Worm (Caenorhabditis elegans): ENCODE measurements around the gene T17A3.12.
"Not testable (repeated sequence)": the region's sequence is repeated elsewhere in the genome, so short reads cannot be mapped to it uniquely, and the experiment has no call there.

DNA sequence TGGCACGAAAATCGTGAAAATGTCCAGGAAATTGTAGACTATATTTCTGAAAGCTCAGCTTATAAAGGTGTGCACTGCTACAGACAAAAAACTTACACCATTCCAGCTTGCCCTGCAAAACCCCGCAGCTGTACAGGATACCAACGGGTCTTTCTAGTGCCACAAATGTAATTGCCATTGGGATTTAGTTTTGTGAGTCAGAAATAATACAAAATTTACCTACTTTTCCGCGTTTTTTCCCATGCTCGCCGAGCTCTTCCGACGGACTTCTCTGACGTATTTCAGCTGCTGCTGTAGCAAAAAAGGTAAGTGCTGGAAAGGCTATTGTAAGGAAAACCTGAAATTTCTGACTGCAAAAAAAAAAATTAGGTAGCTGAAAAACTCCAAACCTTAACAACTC lies 48.0 kb downstream of the T17A3.12 start, which contains the start of gene C29F9.8:
- not testable (repeated sequence) for TF ChIP-seq ceh-88 (GFP tag; IDR thresholded peaks at IDR 0.05); tbx-2 (tag; optimal IDR thresholded peaks at IDR 0.05)

Measured in whole organism, L1 larva.